Worm (Caenorhabditis elegans): Measurements from ENCODE around the gene Y57G11C.1144.

ce11 chrIV:14958551-14958950 is 21.4 kb downstream of the Y57G11C.1144 start, which contains the start of gene Y41E3.1:
- TF ChIP-seq mep-1 (tag; optimal IDR thresholded peaks at IDR 0.05) (no peak), pha-4 (GFP tag; IDR thresholded peaks at IDR 0.05) (no peak), pha-4 (tag; optimal IDR thresholded peaks at IDR 0.05) (no peak), nhr-10 (tag; optimal IDR thresholded peaks at IDR 0.05) (no peak), lsy-2 (tag; optimal IDR thresholded peaks at IDR 0.05) (no peak), ama-1 (optimal IDR thresholded peaks at IDR 0.05) (no peak), zip-11 (GFP tag; IDR thresholded peaks at IDR 0.05) (no peak), ceh-28 (tag; optimal IDR thresholded peaks at IDR 0.05) (no peak), pqm-1 (tag; optimal IDR thresholded peaks at IDR 0.05) (no peak), dpl-1 (GFP tag; optimal IDR thresholded peaks at IDR 0.05) (no peak), snpc-4 (tag; optimal IDR thresholded peaks at IDR 0.05) (no peak), nhr-11 (tag; optimal IDR thresholded peaks at IDR 0.05) (no peak), dmd-6 (GFP tag; IDR thresholded peaks at IDR 0.05) (no peak), nhr-42 (GFP tag; IDR thresholded peaks at IDR 0.05) (no peak), cey-2 (tag; optimal IDR thresholded peaks at IDR 0.05; ENCODE audit: borderline replicate concordance, insufficient read depth) (no peak)
